Fruit fly (Drosophila melanogaster): ENCODE results near the gene CG33912.

CG33912 gene

DNA sequence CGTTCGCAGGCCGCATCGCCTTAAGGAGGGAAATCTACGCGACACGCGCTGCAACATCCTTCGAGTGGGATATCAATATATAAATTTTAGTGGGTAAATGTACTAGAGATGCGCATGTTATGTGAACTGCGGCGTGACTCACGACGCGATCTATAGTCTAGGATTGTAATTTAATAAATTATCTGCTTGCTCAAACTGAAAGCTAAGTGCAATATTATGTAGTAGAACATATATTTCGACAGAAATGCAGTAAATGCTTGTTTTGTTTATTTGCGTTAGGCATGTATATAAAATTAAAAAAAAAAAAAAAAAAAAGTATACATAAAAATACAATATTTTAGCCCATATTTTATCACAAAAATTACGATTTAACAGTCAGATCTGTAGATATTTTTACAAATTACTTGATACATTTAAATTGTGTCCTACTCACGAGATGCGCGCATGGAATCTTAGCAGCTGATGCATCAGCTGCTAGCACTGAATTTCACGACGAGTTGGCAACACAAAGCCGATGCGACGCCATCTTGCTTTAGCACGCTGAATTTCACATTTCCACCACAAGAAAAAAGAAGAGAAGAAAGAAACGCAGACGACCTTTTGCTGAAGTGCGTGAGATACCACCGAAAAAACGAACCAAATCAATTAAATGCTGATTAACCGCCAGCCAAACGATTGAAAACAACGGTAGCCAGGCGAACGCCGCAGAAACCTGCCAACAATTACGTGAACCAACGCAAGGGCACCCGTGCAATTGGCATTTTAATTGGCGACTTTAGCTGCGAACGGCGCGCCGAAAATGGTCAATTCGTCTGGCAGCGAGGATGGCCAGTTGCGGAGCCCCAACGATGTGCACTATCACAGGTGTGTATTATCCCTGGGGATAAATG, 15.8 kb upstream of the CG33912 start, which contains the start of the genes CG4042 and Pitslre (continued):
- TF ChIP-seq CG10209 (GFP tag; optimal IDR thresholded peaks at IDR 0.05) = peak; percentile 28
- TF ChIP-seq Opbp (GFP tag; IDR thresholded peaks at IDR 0.05; ENCODE audit: partially characterized antibody) = peak; percentile 23; the same call in 1 of the 3 replicates
- peak; percentile 29 for TF ChIP-seq nmo (GFP tag; optimal IDR thresholded peaks at IDR 0.05)
- TF ChIP-seq tgo (GFP tag; IDR thresholded peaks at IDR 0.05) = peak; percentile 23; the same call in 1 of the 3 replicates
- peak; percentile 31 for TF ChIP-seq CG10267 (tag; optimal IDR thresholded peaks at IDR 0.05)
- TF ChIP-seq Gsc (GFP tag; IDR thresholded peaks at IDR 0.05) = no peak
- TF ChIP-seq NC2α (GFP tag; optimal IDR thresholded peaks at IDR 0.05) = no peak
- TF ChIP-seq Hmx (GFP tag; optimal IDR thresholded peaks at IDR 0.05) = no peak
- peak; percentile 18 for TF ChIP-seq Six4 (GFP tag; optimal IDR thresholded peaks at IDR 0.05)
- TF ChIP-seq PHDP (tag; optimal IDR thresholded peaks at IDR 0.05) = peak; percentile 16
- peak; percentile 86 for TF ChIP-seq row (GFP tag; IDR thresholded peaks at IDR 0.05)
- TF ChIP-seq CG2116 (GFP tag; optimal IDR thresholded peaks at IDR 0.05) = peak; percentile 25
- TF ChIP-seq MBD-R2 (GFP tag; IDR thresholded peaks at IDR 0.05) = peak; percentile 64
- TF ChIP-seq CG1602 (GFP tag; optimal IDR thresholded peaks at IDR 0.05) = peak; percentile 47
- TF ChIP-seq ro (GFP tag; IDR thresholded peaks at IDR 0.05) = no peak
- no peak for TF ChIP-seq CG17912 (GFP tag; optimal IDR thresholded peaks at IDR 0.05)
- peak; percentile 60 for TF ChIP-seq Chrac-16 (GFP tag; optimal IDR thresholded peaks at IDR 0.05)
- peak; percentile 13 for TF ChIP-seq odd (GFP tag; optimal IDR thresholded peaks at IDR 0.05)
- TF ChIP-seq Adf1 (GFP tag; IDR thresholded peaks at IDR 0.05) = peak; percentile 28; the same call in 1 of the 2 replicates
- TF ChIP-seq CG17802 (tag; optimal IDR thresholded peaks at IDR 0.05) = no peak
- peak; percentile 73 for TF ChIP-seq YL-1 (GFP tag; optimal IDR thresholded peaks at IDR 0.05)
- no peak for TF ChIP-seq hkb (optimal IDR thresholded peaks at IDR 0.05)
- peak; percentile 16; the same call in 1 of the 2 replicates for TF ChIP-seq hkb (GFP tag; IDR thresholded peaks at IDR 0.05)
- TF ChIP-seq CG32532 (GFP tag; IDR thresholded peaks at IDR 0.05) = peak; percentile 50; the same call in 1 of the 2 replicates
- TF ChIP-seq crc (GFP tag; optimal IDR thresholded peaks at IDR 0.05) = no peak
- no peak for TF ChIP-seq Hey (tag; optimal IDR thresholded peaks at IDR 0.05)
- 0 out of 3 replicates have a peak, but pooled peaks have one; percentile 14 for TF ChIP-seq ase (GFP tag; IDR thresholded peaks at IDR 0.05)
- TF ChIP-seq zen (tag; optimal IDR thresholded peaks at IDR 0.05) = no peak
- no peak for TF ChIP-seq CrebB (tag; optimal IDR thresholded peaks at IDR 0.05)
- TF ChIP-seq peb (GFP tag; IDR thresholded peaks at IDR 0.05) = no peak
- no peak for TF ChIP-seq hth (optimal IDR thresholded peaks at IDR 0.05)
- TF ChIP-seq Bdp1 (GFP tag; optimal IDR thresholded peaks at IDR 0.05) = peak; percentile 16
- TF ChIP-seq Nf-YC (tag; optimal IDR thresholded peaks at IDR 0.05) = peak; percentile 62
- peak; percentile 18 for TF ChIP-seq dmrt11E (tag; optimal IDR thresholded peaks at IDR 0.05)
- 0 out of 3 replicates have a peak, but pooled peaks have one; percentile 54 for TF ChIP-seq CG6791 (GFP tag; IDR thresholded peaks at IDR 0.05; ENCODE audit: partially characterized antibody)
- peak; percentile 90 for TF ChIP-seq sens (GFP tag)
- TF ChIP-seq Oli (tag; optimal IDR thresholded peaks at IDR 0.05) = peak; percentile 28
- no peak for TF ChIP-seq run (tag; optimal IDR thresholded peaks at IDR 0.05)
- peak; percentile 37 for TF ChIP-seq CG4820 (GFP tag; optimal IDR thresholded peaks at IDR 0.05)
- TF ChIP-seq Poxn (GFP tag; IDR thresholded peaks at IDR 0.05) = no peak
- peak; percentile 33 for TF ChIP-seq CG3847 (GFP tag; IDR thresholded peaks at IDR 0.05)
- peak; percentile 39 for TF ChIP-seq grau (tag; optimal IDR thresholded peaks at IDR 0.05)
- TF ChIP-seq CG17612 (GFP tag; IDR thresholded peaks at IDR 0.05) = no peak
- TF ChIP-seq amos (GFP tag; IDR thresholded peaks at IDR 0.05; ENCODE audit: partially characterized antibody) = peak; percentile 55
- TF ChIP-seq CG2202 (tag; optimal IDR thresholded peaks at IDR 0.05) = no peak
- no peak for TF ChIP-seq nom (GFP tag; optimal IDR thresholded peaks at IDR 0.05)
- TF ChIP-seq Scr (GFP tag; IDR thresholded peaks at IDR 0.05; ENCODE audit: partially characterized antibody) = peak; percentile 78
- peak; percentile 10 for TF ChIP-seq CG10979 (tag; optimal IDR thresholded peaks at IDR 0.05)
- TF ChIP-seq CG9932 (GFP tag; IDR thresholded peaks at IDR 0.05) = peak; percentile 38; the same call in 1 of the 2 replicates

All from whole organism, embryonic.